Worm (Caenorhabditis elegans) whole organism, dauer: ENCODE data around the gene cct-1.

Experiments used
- unc-62 ChIP-seq: sonication (generic microtip); optimal IDR thresholded peaks from 2 replicates; lab custom pipeline; 2017; ENCODE audit warnings: missing biosample characterization, missing genetic modification reagents, missing genetic modification characterization

cct-1 gene

DNA sequence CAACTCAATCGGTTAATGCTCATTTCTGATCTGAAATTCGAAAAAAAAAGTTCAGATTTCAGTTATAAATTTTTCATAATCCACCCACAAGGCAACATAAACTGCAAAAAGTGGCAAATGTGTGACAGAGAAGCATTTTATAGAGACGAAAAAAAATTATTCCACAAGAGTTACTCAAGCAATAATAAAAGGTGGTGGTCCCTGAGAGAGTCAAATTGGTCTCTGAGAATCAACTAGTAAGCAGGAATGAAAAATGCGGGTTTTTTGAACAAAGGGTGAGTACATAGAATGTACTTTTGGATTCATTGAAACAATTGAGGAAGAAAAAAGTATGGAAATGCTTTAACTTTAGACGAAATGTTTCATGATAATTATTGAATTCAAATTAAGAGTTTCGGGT, 14.9 kb upstream of the cct-1 start, which contains the start of gene T05C12.11:
T05C12.11 (minus strand) TSS at position 101 of the 400 bp plus-strand sequence.
- no peak for TF ChIP-seq unc-62

- TF ChIP-seq unc-62 = no peak
Measured at ce11 chrII:8173449-8173848, 11.8 kb upstream of the cct-1 start, which contains the start of the genes decr-1.3 and T05C12.1. Gene decr-1.3, minus strand, starts transcription at chrII:8173549. Gene T05C12.1, plus strand, starts transcription at chrII:8173680.

ce11 chrII:8174148-8174547, 11.1 kb upstream of the cct-1 start:
- no peak for TF ChIP-seq unc-62

DNA sequence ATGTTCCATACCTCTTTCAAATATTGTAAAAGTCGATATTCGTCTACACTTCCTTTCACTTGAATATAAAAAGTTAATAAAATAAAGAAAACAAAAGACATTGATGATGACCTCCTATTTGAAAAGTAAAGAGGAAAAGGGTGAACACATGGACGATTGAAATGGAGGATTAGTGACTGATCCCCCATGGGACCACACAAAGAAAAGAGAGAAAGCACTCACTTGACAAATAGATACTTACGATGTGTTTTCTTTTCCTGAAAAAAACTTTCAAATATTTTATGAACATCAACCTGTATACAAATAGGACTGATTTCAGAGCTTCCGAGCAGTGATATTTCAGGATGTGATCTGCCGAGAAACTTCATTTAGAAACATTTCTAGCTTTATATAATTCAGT, 8.1 kb upstream of the cct-1 start, which contains the start of gene acr-14:
acr-14 (minus strand) TSS at position 101 of the 400 bp plus-strand sequence.
- TF ChIP-seq unc-62 = no peak

DNA sequence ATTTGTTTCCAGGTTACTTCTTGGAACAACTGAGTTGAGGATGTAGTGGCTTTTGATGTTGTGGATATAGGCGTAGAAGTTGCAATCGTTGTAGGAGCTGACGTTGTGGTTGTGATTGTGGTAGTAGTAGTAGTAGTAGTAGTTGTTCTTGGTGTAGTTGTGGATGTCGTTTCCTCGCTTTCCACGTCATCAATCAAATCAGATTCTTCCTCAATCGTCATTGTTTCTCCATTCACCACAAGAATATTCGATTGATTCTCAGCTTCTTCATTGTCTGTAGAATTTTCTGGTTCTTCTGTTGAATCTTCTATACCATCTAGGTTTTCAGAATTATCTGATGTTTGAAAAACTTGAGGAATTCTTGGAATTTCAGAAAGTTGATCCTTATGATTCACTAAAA, 6.6 kb upstream of the cct-1 start:
- no peak for TF ChIP-seq unc-62

- TF ChIP-seq unc-62 = no peak
Measured at ce11 chrII:8180281-8180680, 5.0 kb upstream of the cct-1 start, which contains the start of gene T05C12.4. Gene T05C12.4, minus strand, starts transcription at chrII:8180381.

- no peak for TF ChIP-seq unc-62
Measured at ce11 chrII:8181437-8181836, 3.8 kb upstream of the cct-1 start, which contains the start of gene dylt-3. Gene dylt-3, plus strand, starts transcription at chrII:8181737.

DNA sequence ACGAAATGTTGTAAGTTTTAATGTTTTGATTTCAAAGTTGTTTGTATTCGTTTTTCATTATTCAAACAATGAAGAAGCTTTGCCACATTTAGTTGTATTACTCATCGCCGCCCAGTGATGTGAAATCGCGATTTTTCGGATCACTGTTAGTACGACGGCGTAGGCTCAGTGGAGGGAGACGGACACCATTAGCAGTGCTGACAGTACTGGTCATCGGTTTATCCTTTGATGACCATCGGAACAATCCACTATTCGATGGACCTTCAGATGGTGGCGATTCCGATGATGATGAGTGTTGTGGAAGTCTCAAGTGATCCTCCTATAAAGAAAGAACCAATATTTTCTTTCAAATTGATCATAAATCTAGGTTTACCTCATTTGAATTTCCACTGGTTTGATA, 2.3 kb downstream of the cct-1 start:
- TF ChIP-seq unc-62 = no peak

DNA sequence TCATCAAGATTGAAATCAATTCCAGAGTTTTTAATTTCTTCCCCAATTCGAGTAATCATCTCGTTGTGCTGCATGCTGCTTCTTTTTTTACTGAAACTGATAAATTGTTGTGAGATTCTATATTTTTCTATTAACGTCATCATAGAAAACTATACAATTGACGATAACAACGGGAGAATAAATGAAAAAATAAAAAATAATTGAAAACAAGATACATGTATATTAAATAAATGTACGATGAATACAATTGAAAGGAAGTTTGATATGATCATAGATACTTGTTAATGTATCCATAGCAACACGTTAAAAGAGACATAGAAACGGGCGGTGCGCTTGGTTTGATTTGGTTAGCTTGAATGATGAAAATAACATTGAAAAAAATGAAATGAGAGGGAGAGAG, 5.2 kb downstream of the cct-1 start, which contains the start of gene T05C12.8:
T05C12.8 (minus strand) TSS at position 101 of the 400 bp plus-strand sequence.
- TF ChIP-seq unc-62 = no peak

ce11 chrII:8193126-8193525, 7.9 kb downstream of the cct-1 start, which contains the start of gene T05C12.9:
Gene T05C12.9, minus strand, starts transcription at chrII:8193226.
- TF ChIP-seq unc-62 = no peak

ce11 chrII:8193922-8194321, 8.7 kb downstream of the cct-1 start:
- no peak for TF ChIP-seq unc-62

DNA sequence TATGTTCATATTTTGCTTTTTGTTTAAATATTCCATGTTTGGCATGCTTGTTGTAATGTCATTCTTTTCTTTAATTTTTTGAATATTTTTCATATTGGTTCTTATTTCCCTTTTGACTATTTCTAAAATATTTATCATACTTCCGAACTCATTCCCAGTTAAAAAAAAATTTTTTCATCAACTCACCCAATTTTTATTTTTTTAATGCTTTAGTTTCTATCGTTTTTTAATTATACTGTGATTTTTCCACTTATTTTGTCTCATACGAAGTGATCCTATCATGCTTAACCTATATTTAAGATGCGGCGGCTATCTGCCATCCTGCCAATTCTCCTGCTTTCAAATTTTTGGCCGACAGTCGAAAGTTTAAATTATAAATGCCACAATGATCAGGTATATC, 13.3 kb downstream of the cct-1 start, which contains the start of gene qua-1:
qua-1 (plus strand) TSS at position 301 of the 400 bp plus-strand sequence.
- no peak for TF ChIP-seq unc-62

ce11 chrII:8199803-8200202, 14.6 kb downstream of the cct-1 start:
- no peak for TF ChIP-seq unc-62

DNA sequence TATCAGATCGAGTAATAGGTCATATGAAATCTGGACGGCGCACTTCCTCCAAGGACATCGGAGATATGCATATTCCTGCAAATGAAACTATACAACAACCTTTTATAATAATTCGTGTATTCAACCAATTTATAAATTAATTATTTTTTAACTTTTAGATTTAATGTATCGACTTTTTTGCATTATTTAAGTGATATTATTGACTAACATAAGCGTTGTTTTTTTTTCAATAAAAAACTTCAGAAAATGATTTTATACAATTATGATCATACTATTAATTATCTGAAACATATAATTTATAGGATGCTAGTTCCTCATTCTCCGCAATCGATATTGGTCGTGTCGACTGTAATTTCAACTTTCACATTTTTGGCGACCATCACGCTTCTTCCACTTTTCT, 18.8 kb downstream of the cct-1 start, which contains the start of gene col-76:
col-76 (plus strand) TSS at position 301 of the 400 bp plus-strand sequence.
- no peak for TF ChIP-seq unc-62

DNA sequence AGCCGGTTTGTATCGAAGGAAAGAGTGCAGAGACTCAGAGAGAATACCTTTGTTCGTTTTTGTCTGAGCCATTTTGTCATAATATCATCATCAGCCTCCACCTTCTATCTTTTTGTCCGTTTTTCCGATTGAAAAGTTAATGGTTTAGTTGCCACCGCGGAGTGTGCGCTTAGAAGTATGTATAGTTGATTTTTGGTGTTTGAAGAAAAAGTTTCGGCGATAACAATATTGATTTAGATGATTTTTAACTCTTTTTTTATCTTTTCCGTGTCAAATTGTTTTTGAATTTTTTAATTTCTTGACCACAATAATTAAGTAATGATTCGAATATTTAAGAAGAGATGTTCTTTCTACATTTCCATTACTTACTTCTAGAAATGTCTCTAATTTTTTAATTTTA, 20.4 kb downstream of the cct-1 start:
- no peak for TF ChIP-seq unc-62

ce11 chrII:8209476-8209875, 24.2 kb downstream of the cct-1 start, which contains the start of gene M110.8:
Gene M110.8, minus strand, starts transcription at chrII:8209576.
- no peak for TF ChIP-seq unc-62

ce11 chrII:8212680-8213079, 27.4 kb downstream of the cct-1 start, which contains the start of gene twk-3:
Gene twk-3, minus strand, starts transcription at chrII:8212780.
- TF ChIP-seq unc-62 = no peak

DNA sequence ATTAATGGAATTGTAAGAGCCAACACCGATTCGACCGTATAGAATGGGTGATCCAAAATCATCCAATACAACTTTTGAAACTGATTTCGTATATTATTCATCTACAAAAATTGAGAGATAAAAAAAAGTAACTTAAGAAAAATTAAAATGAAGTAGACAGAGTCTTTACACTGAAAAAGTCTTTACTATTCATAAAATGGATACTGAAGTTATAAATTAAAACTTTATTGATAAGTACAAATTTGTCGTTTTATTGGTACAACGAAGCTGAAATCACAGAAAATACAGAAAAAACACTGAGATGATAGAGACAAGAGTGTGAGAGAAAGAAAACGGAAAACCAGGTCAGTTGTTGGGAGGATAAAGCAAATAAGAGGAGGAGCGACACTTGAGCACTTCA, 29.1 kb downstream of the cct-1 start, which contains the start of gene M110.10:
M110.10 (minus strand) TSS at position 101 of the 400 bp plus-strand sequence.
- no peak for TF ChIP-seq unc-62
